Fruit fly (Drosophila melanogaster): Measurements from ENCODE around the gene CG45105.

DNA sequence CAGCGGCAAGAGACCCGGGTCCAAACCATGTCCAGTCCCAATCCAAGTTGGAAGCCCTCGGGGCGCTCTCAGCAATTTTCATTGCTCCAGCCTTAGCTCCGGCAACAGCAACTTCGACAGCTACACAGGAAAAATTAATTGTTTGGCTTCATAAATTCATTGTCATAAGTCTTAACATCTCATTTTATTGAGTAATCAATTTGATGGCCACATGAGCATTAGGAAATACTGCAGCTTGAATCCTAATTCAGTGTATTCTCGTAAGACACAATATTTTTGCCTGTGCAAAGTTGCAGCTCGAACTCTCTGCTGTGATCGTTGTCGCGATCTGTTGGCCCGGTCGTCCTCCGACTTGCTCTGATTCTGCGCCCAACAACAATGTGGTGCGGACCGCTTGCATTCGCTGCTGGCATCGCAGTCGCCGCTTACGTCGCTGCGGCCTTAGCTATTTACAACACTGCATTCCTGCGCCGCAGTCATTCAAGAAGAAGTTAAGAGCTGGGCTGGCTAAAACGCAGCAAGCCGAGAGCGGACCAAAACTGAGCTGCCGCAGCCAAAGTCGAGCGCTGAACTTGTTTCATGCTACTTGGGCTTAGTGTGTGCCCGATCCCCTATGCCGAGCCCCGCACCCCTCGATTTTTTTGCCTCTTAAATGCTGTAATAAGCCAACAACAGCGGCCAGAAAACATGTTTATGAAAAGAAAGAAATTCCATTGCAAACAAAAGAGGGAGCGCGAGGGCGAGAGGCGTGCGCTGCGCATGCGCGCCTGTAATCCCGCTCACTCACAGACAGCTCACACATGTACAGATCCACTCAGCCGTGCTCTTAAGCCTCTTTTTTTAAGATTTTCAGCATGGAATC lies 1.8 kb upstream of the CG45105 start:
- TF ChIP-seq Ets96B (tag; optimal IDR thresholded peaks at IDR 0.05) = peak; percentile 96
- TF ChIP-seq CG6276 (GFP tag; optimal IDR thresholded peaks at IDR 0.05) = peak; percentile 89
- TF ChIP-seq Sox102F (GFP tag; optimal IDR thresholded peaks at IDR 0.05) = peak; percentile 95
- peak; percentile 76 for TF ChIP-seq CG9139 (GFP tag; optimal IDR thresholded peaks at IDR 0.05)

All from whole organism, prepupa.